Worm (Caenorhabditis elegans): ENCODE measurements around the gene F18E3.11.

DNA sequence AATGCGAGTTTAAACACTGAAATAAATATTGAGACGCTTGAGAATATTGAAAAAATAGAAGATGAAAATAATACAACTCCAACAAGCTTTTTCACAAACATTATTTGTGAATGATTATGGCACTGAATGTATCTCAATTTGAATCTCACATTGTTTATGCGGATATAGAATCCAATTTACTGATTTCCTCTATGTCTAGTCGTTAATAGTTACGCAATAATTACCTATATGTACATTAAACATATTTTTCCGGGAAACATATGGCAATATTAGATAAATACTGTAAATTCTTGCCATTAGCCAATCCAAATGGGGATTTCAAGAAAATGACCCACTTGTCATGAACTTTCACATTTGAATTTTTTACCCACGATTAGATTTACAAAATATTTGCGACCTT is 17.9 kb upstream of the F18E3.11 start, which contains the start of gene srx-9:
- no peak for TF ChIP-seq ama-1 (optimal IDR thresholded peaks at IDR 0.05)
- no peak for TF ChIP-seq tbx-11 (GFP tag; IDR thresholded peaks at IDR 0.05)
- no peak for TF ChIP-seq hmg-4 (GFP tag; optimal IDR thresholded peaks at IDR 0.05)
- TF ChIP-seq tra-4 (tag; optimal IDR thresholded peaks at IDR 0.05): no peak
- TF ChIP-seq B0310.2 (tag; optimal IDR thresholded peaks at IDR 0.05): no peak
- no peak for TF ChIP-seq tbx-37 (GFP tag; conservative IDR thresholded peaks at IDR 0.05)
- no peak for TF ChIP-seq flt-1 (GFP tag; IDR thresholded peaks at IDR 0.05)
- TF ChIP-seq F13C5.2 (tag; optimal IDR thresholded peaks at IDR 0.05): no peak
- TF ChIP-seq hnd-1 (tag; optimal IDR thresholded peaks at IDR 0.05): no peak
- no peak for TF ChIP-seq pes-1 (GFP tag; IDR thresholded peaks at IDR 0.05)
